Worm (Caenorhabditis elegans) whole organism, mixed stage, embryonic: ENCODE data around the gene F16B4.2.

Experiments used
- M03D4.4 ChIP-seq: sonication (generic microtip); optimal IDR thresholded peaks from 2 replicates; lab custom pipeline; 2017; ENCODE audit warnings: mild to moderate bottlenecking, missing genetic modification characterization, missing compliant biosample characterization
- blmp-1 ChIP-seq: fragments of 150-350 bp; optimal IDR thresholded peaks from 2 replicates; lab custom pipeline; 2014; ENCODE audit warnings: missing biosample characterization, missing genetic modification characterization
- ceh-39 ChIP-seq: fragments of 150-350 bp; optimal IDR thresholded peaks from 2 replicates; lab custom pipeline; 2014; ENCODE audit warnings: missing biosample characterization, missing genetic modification characterization
- ceh-43 ChIP-seq: fragments of 200-800 bp; sonication (Bioruptor generic); optimal IDR thresholded peaks from 2 replicates; lab custom pipeline; 2018; ENCODE audit warnings: mild to moderate bottlenecking, missing genetic modification characterization, moderate library complexity, missing compliant biosample characterization
- ceh-83 ChIP-seq: fragments of 200-800 bp; sonication (Bioruptor generic); optimal IDR thresholded peaks from 2 replicates; lab custom pipeline; 2018; ENCODE audit warnings: mild to moderate bottlenecking, missing genetic modification characterization, missing compliant biosample characterization
- ces-1 ChIP-seq: fragments of 150-350 bp; optimal IDR thresholded peaks from 2 replicates; lab custom pipeline; 2014; ENCODE audit warnings: missing biosample characterization, missing genetic modification reagents, missing genetic modification characterization
- cnd-1 ChIP-seq: fragments of 200-800 bp; sonication (Bioruptor generic); optimal IDR thresholded peaks from 2 replicates; lab custom pipeline; 2018; ENCODE audit warnings: mild to moderate bottlenecking, missing genetic modification characterization, missing compliant biosample characterization
- drap-1 ChIP-seq: fragments of 200-800 bp; sonication (Bioruptor generic); optimal IDR thresholded peaks from 3 replicates; lab custom pipeline; 2018; ENCODE audit warnings: mild to moderate bottlenecking, missing genetic modification characterization, missing compliant biosample characterization
- elt-1 ChIP-seq: sonication (generic microtip); optimal IDR thresholded peaks from 2 replicates; lab custom pipeline; 2017; ENCODE audit warnings: missing genetic modification characterization, mild to moderate bottlenecking, missing compliant biosample characterization, antibody characterized with exemption, moderate library complexity, borderline replicate concordance; ENCODE audit not compliant: insufficient read depth
- elt-3 ChIP-seq: fragments of 150-350 bp; optimal IDR thresholded peaks from 2 replicates; lab custom pipeline; 2014; ENCODE audit warnings: missing biosample characterization, missing genetic modification characterization
- flh-1 ChIP-seq: fragments of 200-800 bp; sonication (Bioruptor generic); optimal IDR thresholded peaks from 2 replicates; lab custom pipeline; 2018; ENCODE audit warnings: mild to moderate bottlenecking, missing genetic modification characterization, moderate library complexity, missing compliant biosample characterization
- ham-2 ChIP-seq: fragments of 200-800 bp; sonication (Bioruptor generic); optimal IDR thresholded peaks from 2 replicates; lab custom pipeline; 2018; ENCODE audit warnings: mild to moderate bottlenecking, missing genetic modification characterization, missing compliant biosample characterization
- hlh-1 ChIP-seq: fragments of 150-350 bp; optimal IDR thresholded peaks from 2 replicates; lab custom pipeline; 2014; ENCODE audit warnings: missing biosample characterization, missing genetic modification reagents, missing genetic modification characterization
- lin-13 ChIP-seq: fragments of 150-350 bp; optimal IDR thresholded peaks from 2 replicates; lab custom pipeline; 2014; ENCODE audit warnings: missing biosample characterization, missing genetic modification characterization
- lin-32 ChIP-seq: fragments of 200-800 bp; sonication (Bioruptor generic); optimal IDR thresholded peaks from 2 replicates; lab custom pipeline; 2018; ENCODE audit warnings: mild to moderate bottlenecking, missing genetic modification characterization, missing compliant biosample characterization
- lsy-2 ChIP-seq: fragments of 150-350 bp; optimal IDR thresholded peaks from 2 replicates; lab custom pipeline; 2014; ENCODE audit warnings: missing biosample characterization, missing genetic modification characterization
- mab-5 ChIP-seq: fragments of 150-350 bp; optimal IDR thresholded peaks from 2 replicates; lab custom pipeline; 2014; ENCODE audit warnings: missing biosample characterization, missing genetic modification characterization
- mls-2 ChIP-seq: sonication (generic microtip); optimal IDR thresholded peaks from 2 replicates; lab custom pipeline; 2016; ENCODE audit warnings: mild to moderate bottlenecking, missing genetic modification characterization, moderate library complexity, missing compliant biosample characterization
- nhr-2 ChIP-seq: fragments of 150-350 bp; optimal IDR thresholded peaks from 2 replicates; lab custom pipeline; 2014; ENCODE audit warnings: missing biosample characterization, missing genetic modification characterization
- nhr-237 ChIP-seq: fragments of 150-350 bp; optimal IDR thresholded peaks from 2 replicates; lab custom pipeline; 2014; ENCODE audit warnings: missing biosample characterization, missing genetic modification characterization
- nhr-76 ChIP-seq: sonication (generic microtip); optimal IDR thresholded peaks from 2 replicates; lab custom pipeline; 2017; ENCODE audit warnings: missing biosample characterization, missing genetic modification characterization
- pha-4 ChIP-seq: fragments of 150-350 bp; optimal IDR thresholded peaks from 2 replicates; lab custom pipeline; 2018; ENCODE audit warnings: missing biosample characterization, missing genetic modification reagents, missing genetic modification characterization
- sem-2 ChIP-seq: fragments of 200-800 bp; sonication (Bioruptor generic); optimal IDR thresholded peaks from 2 replicates; lab custom pipeline; 2018; ENCODE audit warnings: mild to moderate bottlenecking, missing genetic modification characterization, missing compliant biosample characterization
- snpc-4 ChIP-seq: fragments of 150-350 bp; optimal IDR thresholded peaks from 2 replicates; lab custom pipeline; 2014; ENCODE audit warnings: missing biosample characterization, missing genetic modification characterization
- sptf-1 ChIP-seq: sonication (generic microtip); optimal IDR thresholded peaks from 2 replicates; lab custom pipeline; 2017; ENCODE audit warnings: mild to moderate bottlenecking, missing genetic modification characterization, moderate library complexity, missing compliant biosample characterization
- tbx-8 ChIP-seq: fragments of 200-800 bp; sonication (Bioruptor generic); optimal IDR thresholded peaks from 2 replicates; lab custom pipeline; 2018; ENCODE audit warnings: mild to moderate bottlenecking, missing genetic modification characterization, moderate library complexity, missing compliant biosample characterization
- unc-120 ChIP-seq: sonication (generic microtip); optimal IDR thresholded peaks from 2 replicates; lab custom pipeline; 2017; ENCODE audit warnings: missing genetic modification characterization, missing compliant biosample characterization; ENCODE audit not compliant: poor library complexity, severe bottlenecking
- unc-39 ChIP-seq: fragments of 150-350 bp; optimal IDR thresholded peaks from 2 replicates; lab custom pipeline; 2014; ENCODE audit warnings: missing biosample characterization, missing genetic modification characterization

The F16B4.2 gene

DNA sequence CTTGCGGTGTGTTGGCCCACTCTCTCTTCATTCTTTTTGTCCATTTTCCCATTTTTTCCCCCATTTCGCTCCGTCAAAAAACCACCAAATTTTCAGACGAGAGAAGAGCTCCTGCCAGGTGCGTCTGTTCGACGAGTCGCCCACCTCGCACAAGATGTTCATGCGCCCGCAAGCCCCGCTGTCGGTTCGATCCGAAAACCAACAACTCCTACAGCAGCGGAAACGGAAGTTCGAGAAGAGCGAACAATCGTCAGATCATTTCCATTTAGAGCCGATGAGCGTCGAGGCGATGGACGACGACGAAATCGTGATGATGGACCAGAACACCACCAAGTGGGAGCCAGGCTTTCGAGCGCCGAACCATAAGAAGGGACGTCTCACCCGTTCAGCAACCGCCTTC lies 17.6 kb upstream of the F16B4.2 start:
- TF ChIP-seq lsy-2 (tag; lab: Kevin White, UChicago): no peak
- no peak for TF ChIP-seq ham-2 (GFP tag; lab: Kevin White, UChicago)
- TF ChIP-seq cnd-1: peak; percentile 18

DNA sequence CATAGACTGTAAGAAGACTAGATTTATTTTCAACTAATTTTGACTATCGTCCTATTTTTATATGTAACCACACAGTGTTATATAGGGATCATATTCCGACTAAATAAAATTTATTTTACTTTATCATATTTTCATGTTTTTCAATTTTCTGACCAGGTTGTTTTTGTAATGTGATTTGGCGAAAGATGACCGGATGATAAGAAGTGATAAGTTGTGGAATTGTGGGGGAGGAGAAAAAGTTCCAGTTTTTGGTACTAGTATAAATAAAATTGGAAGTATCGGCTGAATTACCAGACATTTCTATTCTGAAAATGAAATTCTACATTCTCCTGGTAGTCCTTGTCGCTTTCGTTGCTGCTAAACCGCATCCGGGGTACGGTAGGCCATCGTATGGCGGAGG lies 15.4 kb upstream of the F16B4.2 start, which contains the start of gene F16B4.7:
TSS of gene F16B4.7 (plus strand) at position 301 of the 400 bp plus-strand sequence.
- TF ChIP-seq ham-2 (GFP tag; lab: Kevin White, UChicago) (no peak), unc-120 (no peak), snpc-4 (tag; lab: Kevin White, UChicago) (no peak), ceh-39 (tag; lab: Kevin White, UChicago) (no peak), M03D4.4 (tag; lab: Kevin White, UChicago) (no peak), hlh-1 (tag; lab: Kevin White, UChicago) (no peak), sem-2 (GFP tag; lab: Kevin White, UChicago) (no peak), ces-1 (no peak), nhr-237 (tag; lab: Kevin White, UChicago) (no peak), elt-3 (no peak), mab-5 (tag; lab: Kevin White, UChicago) (no peak)
- TF ChIP-seq, all 35 proteins: peak for 0

DNA sequence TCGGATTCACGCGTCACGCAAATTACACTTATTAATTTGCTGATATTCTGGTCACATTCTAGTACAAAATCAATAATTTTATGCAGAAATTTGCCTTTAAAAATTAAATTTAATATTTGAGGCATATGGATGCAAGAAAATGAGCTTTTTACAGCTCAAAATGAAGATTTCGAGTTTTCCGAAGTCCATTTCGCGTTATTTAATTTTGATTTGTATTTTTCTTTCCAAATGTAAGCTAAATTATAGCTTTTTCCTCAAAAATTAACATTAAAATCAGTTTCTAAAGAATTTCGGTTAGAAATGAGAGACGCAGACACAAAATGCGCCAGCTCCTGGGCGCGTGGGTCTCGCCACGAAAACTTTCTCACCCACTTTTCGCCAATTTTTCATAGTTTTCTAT lies 13.9 kb upstream of the F16B4.2 start, which contains the start of gene F16B4.6:
TSS of gene F16B4.6 (plus strand) at position 301 of the 400 bp plus-strand sequence.
- TF ChIP-seq elt-1 (tag; lab: Kevin White, UChicago) (no peak), elt-3 (no peak), ceh-39 (tag; lab: Kevin White, UChicago) (no peak), mab-5 (tag; lab: Kevin White, UChicago) (no peak), lin-13 (tag; lab: Kevin White, UChicago) (no peak), nhr-237 (tag; lab: Kevin White, UChicago) (no peak), snpc-4 (tag; lab: Kevin White, UChicago) (no peak), blmp-1 (no peak), cnd-1 (no peak), unc-39 (tag; lab: Kevin White, UChicago) (no peak), ces-1 (no peak), pha-4 (no peak), unc-120 (no peak), sem-2 (GFP tag; lab: Kevin White, UChicago) (no peak)

DNA sequence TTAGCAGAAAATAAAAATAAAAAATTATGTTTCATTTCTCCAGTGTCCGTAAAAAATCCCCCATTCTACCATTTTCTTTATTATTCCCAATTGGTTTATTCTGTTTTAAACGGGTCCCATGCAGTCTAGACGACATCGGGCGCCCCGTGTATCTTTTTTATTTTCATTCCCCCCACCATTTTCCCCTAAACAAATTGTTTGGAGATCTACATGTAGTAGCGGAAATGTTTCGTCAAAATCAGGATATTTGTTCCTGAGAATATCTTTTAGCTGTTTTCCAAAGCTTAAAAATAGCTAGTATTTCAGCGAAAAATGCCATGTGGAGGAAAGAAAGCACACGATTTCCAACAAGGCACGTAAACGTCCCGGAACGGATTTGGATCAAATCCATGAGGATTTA lies 12.7 kb upstream of the F16B4.2 start, which contains the start of gene F16B4.5:
TSS of gene F16B4.5 (plus strand) at position 301 of the 400 bp plus-strand sequence.
- TF ChIP-seq ces-1 (no peak), nhr-2 (tag; lab: Kevin White, UChicago) (no peak), ham-2 (GFP tag; lab: Kevin White, UChicago) (no peak), pha-4 (no peak), sem-2 (GFP tag; lab: Kevin White, UChicago) (no peak), mab-5 (tag; lab: Kevin White, UChicago) (no peak), hlh-1 (tag; lab: Kevin White, UChicago) (no peak), lin-32 (GFP tag; lab: Kevin White, UChicago) (no peak), M03D4.4 (tag; lab: Kevin White, UChicago) (no peak), tbx-8 (no peak), nhr-76 (tag; lab: Kevin White, UChicago) (no peak), lin-13 (tag; lab: Kevin White, UChicago) (no peak), sptf-1 (tag; lab: Kevin White, UChicago) (no peak), elt-3 (no peak)

DNA sequence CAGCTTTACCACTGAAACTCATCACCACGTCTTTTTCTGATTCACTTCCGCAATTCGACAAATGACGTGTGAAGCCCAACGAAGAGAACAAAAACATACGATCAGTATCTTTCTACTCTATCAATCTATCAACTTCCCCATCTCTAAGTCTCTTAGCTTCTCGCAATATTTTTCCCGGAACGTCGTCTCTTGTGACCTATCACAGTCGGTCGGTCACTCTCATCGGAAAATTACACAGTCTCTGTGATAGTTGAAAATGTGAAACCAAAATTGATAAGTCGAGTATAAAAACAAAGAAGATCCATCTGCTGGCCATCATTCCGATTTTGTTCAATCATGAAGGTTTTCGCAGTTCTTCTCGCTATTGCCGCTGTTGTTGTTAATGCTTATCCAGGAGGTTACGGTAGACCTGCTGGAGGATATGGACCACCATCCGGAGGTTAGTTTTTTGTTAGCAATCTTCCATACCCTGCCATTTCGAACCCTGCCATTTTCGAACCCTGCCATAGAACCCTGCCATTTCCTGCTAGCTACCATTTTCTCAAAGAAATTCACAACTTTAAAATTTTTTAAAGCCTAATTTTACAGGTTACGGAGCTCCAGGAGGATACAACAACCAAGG lies 6.9 kb upstream of the F16B4.2 start, which contains the start of gene F16B4.4:
TSS of gene F16B4.4 (plus strand) at position 221 of the 622 bp plus-strand sequence.
- no peak for TF ChIP-seq drap-1 (GFP tag; lab: Kevin White, UChicago)
- no peak for TF ChIP-seq elt-3
- no peak for TF ChIP-seq mls-2
- TF ChIP-seq nhr-76 (tag; lab: Kevin White, UChicago): no peak
- no peak for TF ChIP-seq hlh-1 (tag; lab: Kevin White, UChicago)
- TF ChIP-seq blmp-1: no peak
- TF ChIP-seq ceh-39 (tag; lab: Kevin White, UChicago): no peak
- TF ChIP-seq ces-1: no peak
- no peak for TF ChIP-seq lin-32 (GFP tag; lab: Kevin White, UChicago)
- no peak for TF ChIP-seq unc-120
- no peak for TF ChIP-seq sptf-1 (tag; lab: Kevin White, UChicago)
- TF ChIP-seq pha-4: no peak
- no peak for TF ChIP-seq flh-1 (GFP tag; lab: Kevin White, UChicago)

DNA sequence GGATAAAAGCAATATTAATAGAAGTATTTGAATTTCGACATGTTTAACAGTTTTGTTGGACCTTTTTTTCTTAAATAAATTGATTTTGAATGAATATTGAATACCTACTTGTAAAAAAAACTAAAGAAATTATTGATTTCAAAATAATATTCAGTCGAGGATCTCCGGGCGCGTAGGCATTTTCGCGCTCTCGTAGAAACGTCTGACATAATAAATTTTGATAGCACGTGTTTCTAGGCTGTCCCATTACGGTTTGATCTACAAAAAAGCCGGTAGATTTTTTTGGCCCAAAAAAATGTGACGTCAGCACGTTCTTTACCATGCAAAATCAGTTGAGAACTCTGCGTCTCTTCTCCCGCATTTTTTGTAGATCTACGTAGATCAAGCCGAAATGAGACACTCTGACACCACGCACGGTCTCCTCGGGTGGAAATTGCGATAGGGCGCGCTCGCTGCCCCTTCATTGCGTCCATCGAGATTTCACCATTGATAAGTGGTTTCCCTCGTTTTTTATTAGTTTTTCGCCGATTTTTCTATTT lies 6.2 kb upstream of the F16B4.2 start:
- TF ChIP-seq cnd-1 (no peak), M03D4.4 (tag; lab: Kevin White, UChicago) (no peak), lin-13 (tag; lab: Kevin White, UChicago) (no peak), sem-2 (GFP tag; lab: Kevin White, UChicago) (no peak), sptf-1 (tag; lab: Kevin White, UChicago) (no peak), ceh-83 (GFP tag; lab: Kevin White, UChicago) (no peak), mls-2 (no peak), blmp-1 (no peak), elt-3 (no peak), ceh-39 (tag; lab: Kevin White, UChicago) (no peak), lsy-2 (tag; lab: Kevin White, UChicago) (no peak), drap-1 (GFP tag; lab: Kevin White, UChicago) (no peak), flh-1 (GFP tag; lab: Kevin White, UChicago) (no peak), ceh-43 (GFP tag; lab: Kevin White, UChicago) (no peak), elt-1 (tag; lab: Kevin White, UChicago) (no peak)
